Fruit fly (Drosophila melanogaster): ENCODE results near the gene rpk.

Gene rpk

DNA sequence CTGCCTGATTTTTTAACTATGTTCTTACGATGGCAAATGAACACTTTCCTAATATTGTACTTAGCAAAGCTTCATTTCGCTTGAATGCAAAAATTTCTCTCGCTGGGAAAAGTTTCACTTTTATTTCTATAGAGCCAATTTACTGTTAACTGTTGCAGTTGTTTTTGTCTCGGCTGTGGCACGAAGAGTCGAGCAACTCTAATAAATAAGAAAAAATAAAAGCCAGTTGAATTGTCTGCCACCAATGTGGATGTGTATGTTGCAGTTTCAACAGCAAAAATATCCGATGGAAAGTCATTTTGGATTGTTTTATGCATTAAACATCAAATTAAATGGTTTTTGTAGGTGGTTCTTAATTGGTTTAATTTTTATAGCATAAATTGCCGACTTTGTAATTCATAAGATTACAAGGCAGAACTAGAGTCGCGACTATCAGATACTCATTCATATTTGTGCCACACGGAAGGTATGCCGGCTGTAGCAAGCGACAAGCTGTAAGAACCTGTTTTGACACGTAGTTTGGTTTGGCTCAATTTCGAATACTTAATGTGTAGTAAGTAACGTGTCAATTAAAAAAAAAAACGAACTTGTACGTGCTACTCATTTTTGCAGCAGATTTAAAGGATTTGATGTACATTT is 20.4 kb downstream of the rpk start (continued):
- TF ChIP-seq CG6791 (GFP tag; IDR thresholded peaks at IDR 0.05; ENCODE audit: partially characterized antibody) (peak; percentile 80; the same call in 2 of the 3 replicates), D (optimal IDR thresholded peaks at IDR 0.05) (no peak), D (GFP tag; optimal IDR thresholded peaks at IDR 0.05) (no peak), CG12659 (GFP tag; optimal IDR thresholded peaks at IDR 0.05) (no peak), HLH4C (GFP tag; IDR thresholded peaks at IDR 0.05; ENCODE audit: partially characterized antibody) (peak; percentile 61; the same call in 2 of the 3 replicates), mld (GFP tag; IDR thresholded peaks at IDR 0.05; ENCODE audit: partially characterized antibody) (peak; percentile 75), Dek (tag; optimal IDR thresholded peaks at IDR 0.05) (no peak), Bgb (GFP tag; IDR thresholded peaks at IDR 0.05; ENCODE audit: partially characterized antibody) (peak; percentile 54; the same call in 1 of the 2 replicates), CG6254 (GFP tag; optimal IDR thresholded peaks at IDR 0.05) (no peak)

DNA sequence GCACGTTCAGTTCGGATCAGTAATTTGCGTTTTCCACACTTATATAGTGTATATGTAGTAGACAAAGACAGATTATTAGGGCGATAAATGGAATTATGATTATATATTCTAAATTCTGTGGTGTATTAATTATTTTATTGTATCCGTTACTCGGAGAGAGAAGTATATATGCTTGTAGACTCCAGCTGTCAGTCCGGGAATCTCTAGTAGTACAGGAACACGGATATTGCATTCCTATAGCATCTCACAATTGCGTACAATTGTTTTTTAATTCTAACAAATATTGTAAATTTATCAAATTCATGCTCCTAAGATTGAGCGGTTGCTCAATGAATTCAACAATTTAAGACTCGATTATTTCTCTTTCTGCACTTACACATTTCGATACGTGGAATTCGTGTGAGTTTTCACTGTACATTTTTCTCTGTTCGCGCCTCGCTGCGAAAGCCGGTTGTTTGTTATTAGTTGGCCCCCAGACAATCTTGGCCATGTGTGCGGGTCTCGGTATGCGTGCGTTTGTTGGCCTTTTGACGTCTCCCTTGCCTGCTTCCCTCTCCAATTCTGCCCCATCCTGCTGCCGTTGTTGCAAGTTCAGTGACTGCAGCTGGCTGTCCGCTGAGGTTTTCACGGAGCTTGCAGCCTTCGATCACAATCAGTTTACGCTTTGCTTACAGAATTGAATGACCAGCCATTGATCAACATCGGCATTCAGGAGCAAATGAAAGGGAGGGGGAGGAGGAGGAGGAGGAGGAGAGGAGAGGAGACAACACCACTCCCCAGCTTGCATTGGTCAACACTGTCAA is 21.8 kb downstream of the rpk start:
- TF ChIP-seq Neu2 (GFP tag; optimal IDR thresholded peaks at IDR 0.05; ENCODE audit: borderline replicate concordance), result no peak
- no peak for TF ChIP-seq slp2 (GFP tag; optimal IDR thresholded peaks at IDR 0.05)
- TF ChIP-seq sisA (GFP tag; IDR thresholded peaks at IDR 0.05), result no peak
- TF ChIP-seq Opbp (GFP tag; IDR thresholded peaks at IDR 0.05; ENCODE audit: partially characterized antibody), result 0 out of 3 replicates have a peak, but pooled peaks have one; percentile 19
- TF ChIP-seq Mrtf (GFP tag; IDR thresholded peaks at IDR 0.05), result no peak
- TF ChIP-seq CG14667 (GFP tag; IDR thresholded peaks at IDR 0.05), result no peak
- no peak for TF ChIP-seq CG18599 (GFP tag; optimal IDR thresholded peaks at IDR 0.05)
- peak; percentile 9 for TF ChIP-seq sd (tag; optimal IDR thresholded peaks at IDR 0.05)
- no peak for TF ChIP-seq dimm (GFP tag; IDR thresholded peaks at IDR 0.05)
- TF ChIP-seq zen2 (GFP tag; IDR thresholded peaks at IDR 0.05; ENCODE audit: partially characterized antibody), result no peak
- no peak for TF ChIP-seq CG10321 (GFP tag; IDR thresholded peaks at IDR 0.05)
- TF ChIP-seq CG2678 (tag; optimal IDR thresholded peaks at IDR 0.05), result no peak
- no peak for TF ChIP-seq CG6254 (GFP tag; optimal IDR thresholded peaks at IDR 0.05)
- no peak for TF ChIP-seq CG14050 (GFP tag; IDR thresholded peaks at IDR 0.05)
- peak; percentile 0 for TF ChIP-seq dmrt99B (tag; optimal IDR thresholded peaks at IDR 0.05)
- no peak for TF ChIP-seq HmgD (GFP tag; optimal IDR thresholded peaks at IDR 0.05)
- TF ChIP-seq CG4328 (GFP tag; optimal IDR thresholded peaks at IDR 0.05), result no peak
- TF ChIP-seq Asciz (GFP tag; optimal IDR thresholded peaks at IDR 0.05), result peak; percentile 23
- TF ChIP-seq CG4404 (GFP tag; IDR thresholded peaks at IDR 0.05), result no peak
- TF ChIP-seq Fer3 (tag; optimal IDR thresholded peaks at IDR 0.05), result no peak
- TF ChIP-seq CG31441 (GFP tag; IDR thresholded peaks at IDR 0.05), result 0 out of 2 replicates have a peak, but pooled peaks have one; percentile 11
- TF ChIP-seq CG10366 (GFP tag; IDR thresholded peaks at IDR 0.05), result no peak
- TF ChIP-seq sqz (GFP tag; optimal IDR thresholded peaks at IDR 0.05), result no peak
- TF ChIP-seq br (optimal IDR thresholded peaks at IDR 0.05), result no peak
- TF ChIP-seq crc (GFP tag; optimal IDR thresholded peaks at IDR 0.05), result no peak
- 0 out of 4 replicates have a peak, but pooled peaks have one; percentile 14 for TF ChIP-seq chinmo (GFP tag; IDR thresholded peaks at IDR 0.05; ENCODE audit: partially characterized antibody)
- TF ChIP-seq bsh (GFP tag; optimal IDR thresholded peaks at IDR 0.05), result peak in 1 of 2 experiments; percentile 18
- peak; percentile 62 for TF ChIP-seq sens (GFP tag)
- no peak for TF ChIP-seq exex (tag; optimal IDR thresholded peaks at IDR 0.05)
- no peak for TF ChIP-seq nerfin-1 (tag; optimal IDR thresholded peaks at IDR 0.05)
- peak; percentile 11 for TF ChIP-seq Med (GFP tag)
- TF ChIP-seq BEAF-32 (GFP tag; optimal IDR thresholded peaks at IDR 0.05), result no peak
- TF ChIP-seq Lpt (GFP tag; optimal IDR thresholded peaks at IDR 0.05), result no peak
- no peak for TF ChIP-seq Bgb (GFP tag; IDR thresholded peaks at IDR 0.05; ENCODE audit: partially characterized antibody)
- TF ChIP-seq CG7372 (GFP tag; IDR thresholded peaks at IDR 0.05), result no peak
- peak; percentile 14 for TF ChIP-seq CG18262 (tag; optimal IDR thresholded peaks at IDR 0.05)
- no peak for TF ChIP-seq D19A (tag; optimal IDR thresholded peaks at IDR 0.05)
- no peak for TF ChIP-seq CG7745 (tag; optimal IDR thresholded peaks at IDR 0.05)
- TF ChIP-seq CG2199 (GFP tag; IDR thresholded peaks at IDR 0.05), result no peak
